Fruit fly (Drosophila melanogaster) S2 (cell line): ENCODE data around the gene CG8915.

Source experiments
- CG8478 ChIP-seq: fragments of >200 bp; optimal IDR thresholded peaks from 2 replicates; lab custom pipeline; 2018
- CTCF ChIP-seq, 2 experiments: fragments of >200 bp; optimal IDR thresholded peaks; 2 replicates each; lab custom pipeline; 2018

DNA sequence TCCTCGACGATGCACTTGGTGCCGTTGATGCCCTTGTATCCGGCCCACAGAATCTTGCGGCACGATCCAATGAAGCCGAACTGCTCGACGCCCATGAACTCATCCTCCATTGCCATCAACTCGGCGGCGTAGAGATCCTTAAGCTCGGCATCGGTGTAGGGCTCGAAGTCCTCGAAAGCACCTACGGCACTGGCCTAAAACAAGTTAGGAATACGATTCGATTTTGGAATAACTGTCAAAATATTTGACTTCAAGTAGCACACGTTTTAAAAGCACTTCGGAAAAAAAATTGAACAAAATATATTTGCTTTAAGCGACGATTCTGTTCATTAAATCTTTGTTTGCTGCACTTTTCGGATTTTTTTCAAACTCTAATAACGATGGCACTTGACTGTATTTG lies 37.4 kb upstream of the CG8915 start, which contains the start of gene CG5445:
- TF ChIP-seq CG8478 (lab: Kevin White, UChicago): no peak
- TF ChIP-seq CTCF (optimal IDR thresholded peaks at IDR 0.05; lab: Kevin White, UChicago): no peak
